Worm (Caenorhabditis elegans): ENCODE measurements around the gene T08D10.4.

ce11 chrX:11983576-11984061 lies 30.5 kb upstream of the T08D10.4 start, which contains the start of gene C49F5.3:
- TF ChIP-seq nhr-11 (tag; optimal IDR thresholded peaks at IDR 0.05), result no peak
- no peak for TF ChIP-seq pqm-1 (tag; optimal IDR thresholded peaks at IDR 0.05)
- TF ChIP-seq nhr-232 (tag; optimal IDR thresholded peaks at IDR 0.05), result no peak

Measured in whole organism, late embryonic.